Fruit fly (Drosophila melanogaster): Measurements from ENCODE around the gene CG9717.

The CG9717 gene

DNA sequence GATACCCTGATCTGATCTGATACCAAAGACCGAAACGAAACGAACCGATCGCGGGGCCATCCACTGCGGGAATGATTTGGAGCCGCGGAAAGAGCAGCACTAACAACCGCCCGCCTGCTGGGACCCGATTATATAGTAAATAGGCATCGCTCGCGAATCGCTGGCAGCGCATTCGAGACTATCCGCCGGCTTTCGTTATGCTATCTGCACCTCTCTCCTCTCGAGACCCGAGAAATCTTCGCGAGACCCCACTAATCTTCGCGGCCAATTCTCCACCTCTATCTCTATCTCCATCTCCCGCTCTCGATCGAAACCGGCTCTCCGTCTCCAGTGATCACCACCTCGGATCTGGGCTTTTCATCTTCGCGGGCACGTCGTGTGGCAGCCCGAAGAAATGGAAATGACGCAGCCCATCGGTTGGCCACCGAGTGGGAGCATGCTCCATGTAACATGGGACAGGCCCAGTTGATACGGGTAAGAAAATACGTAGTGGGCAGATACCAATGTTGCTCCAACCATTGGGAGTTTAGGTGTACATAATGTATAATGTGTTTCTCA is at the start of gene CG9717:
TSS of gene CG9717 (minus strand) at position 107 of the 558 bp plus-strand sequence.
- no peak for TF ChIP-seq dsf (GFP tag; optimal IDR thresholded peaks at IDR 0.05; ENCODE audit: borderline replicate concordance)
- TF ChIP-seq CG32264 (GFP tag; optimal IDR thresholded peaks at IDR 0.05), result no peak
- TF ChIP-seq brk (GFP tag; optimal IDR thresholded peaks at IDR 0.05), result no peak
- no peak for TF ChIP-seq h (GFP tag; optimal IDR thresholded peaks at IDR 0.05)
- TF ChIP-seq CrebA (GFP tag; optimal IDR thresholded peaks at IDR 0.05; ENCODE audit: borderline replicate concordance), result no peak
- TF ChIP-seq Hr83 (GFP tag; optimal IDR thresholded peaks at IDR 0.05; ENCODE audit: poor library complexity, severe bottlenecking), result no peak
- no peak for TF ChIP-seq Jra (GFP tag; optimal IDR thresholded peaks at IDR 0.05)
- no peak for TF ChIP-seq jim (GFP tag; optimal IDR thresholded peaks at IDR 0.05)
- no peak for TF ChIP-seq br (GFP tag; optimal IDR thresholded peaks at IDR 0.05)
- TF ChIP-seq HLH106 (tag; optimal IDR thresholded peaks at IDR 0.05), result no peak
- TF ChIP-seq fru (GFP tag; optimal IDR thresholded peaks at IDR 0.05), result no peak
- no peak for TF ChIP-seq psq (GFP tag; optimal IDR thresholded peaks at IDR 0.05)
- TF ChIP-seq Abd-B (GFP tag; optimal IDR thresholded peaks at IDR 0.05), result no peak
- no peak for TF ChIP-seq CG9705 (GFP tag; optimal IDR thresholded peaks at IDR 0.05)

DNA sequence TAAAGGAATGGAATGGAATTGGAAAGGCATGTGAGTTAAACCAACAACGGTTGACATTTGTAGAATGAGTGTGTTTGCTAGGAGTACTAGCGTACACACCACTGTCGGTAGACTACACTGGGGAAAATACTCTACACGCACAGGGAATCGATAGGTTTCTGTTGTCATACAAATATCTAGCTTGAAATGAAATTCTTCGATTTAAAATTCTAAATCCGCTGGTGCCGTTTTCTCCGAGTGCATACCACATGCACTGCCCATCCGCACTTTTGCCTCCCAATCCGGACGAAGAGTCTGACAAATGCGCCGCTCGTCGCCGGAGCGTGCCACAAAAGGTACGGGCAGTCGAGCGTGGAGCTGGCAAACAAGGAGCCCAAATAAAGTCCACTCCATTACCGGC is 41.8 kb upstream of the CG9717 start, which contains the start of gene CG2267:
TSS of gene CG2267 (minus strand) at position 101 of the 400 bp plus-strand sequence.
- TF ChIP-seq usp (GFP tag; optimal IDR thresholded peaks at IDR 0.05) (no peak), dl (GFP tag; optimal IDR thresholded peaks at IDR 0.05; ENCODE audit: insufficient read depth in 1 of 2, partially characterized antibody in 2 of 2) (no peak), Sp1 (GFP tag; optimal IDR thresholded peaks at IDR 0.05) (no peak), h (GFP tag; optimal IDR thresholded peaks at IDR 0.05) (no peak), sage (GFP tag; optimal IDR thresholded peaks at IDR 0.05) (no peak), CG9705 (GFP tag; optimal IDR thresholded peaks at IDR 0.05) (no peak), OdsH (GFP tag; optimal IDR thresholded peaks at IDR 0.05) (no peak), brk (GFP tag; optimal IDR thresholded peaks at IDR 0.05) (no peak), CrebA (GFP tag; optimal IDR thresholded peaks at IDR 0.05; ENCODE audit: borderline replicate concordance) (no peak), Vsx2 (GFP tag; optimal IDR thresholded peaks at IDR 0.05; ENCODE audit: partially characterized antibody) (no peak), dmrt93B (GFP tag; optimal IDR thresholded peaks at IDR 0.05) (no peak), jim (GFP tag; optimal IDR thresholded peaks at IDR 0.05) (no peak), br (GFP tag; optimal IDR thresholded peaks at IDR 0.05) (no peak), pan (optimal IDR thresholded peaks at IDR 0.05) (no peak), foxo (GFP tag; optimal IDR thresholded peaks at IDR 0.05) (no peak)

DNA sequence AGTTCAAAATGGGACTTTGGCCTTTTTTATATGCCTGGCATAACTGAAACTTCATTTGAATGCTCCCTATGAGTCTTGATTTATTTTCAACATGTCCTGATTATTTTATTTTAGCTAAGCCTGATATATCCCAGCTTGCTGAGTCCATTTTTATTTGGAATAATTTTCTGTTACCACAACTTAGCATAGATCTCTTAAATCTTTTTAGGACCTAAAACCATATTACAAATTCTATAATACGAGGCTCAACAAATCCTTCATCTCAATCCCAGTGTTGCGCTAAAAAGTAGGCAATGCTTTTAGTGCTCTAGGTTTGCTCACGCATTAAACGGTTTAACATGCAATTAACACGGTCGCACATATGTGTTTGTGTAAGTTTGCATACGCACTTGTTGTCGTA is 34.7 kb upstream of the CG9717 start, which contains the start of gene CG44954:
TSS of gene CG44954 (minus strand) at position 101 of the 400 bp plus-strand sequence.
- no peak for TF ChIP-seq h (GFP tag; optimal IDR thresholded peaks at IDR 0.05)
- no peak for TF ChIP-seq dsf (GFP tag; optimal IDR thresholded peaks at IDR 0.05; ENCODE audit: borderline replicate concordance)
- no peak for TF ChIP-seq psq (GFP tag; optimal IDR thresholded peaks at IDR 0.05)

DNA sequence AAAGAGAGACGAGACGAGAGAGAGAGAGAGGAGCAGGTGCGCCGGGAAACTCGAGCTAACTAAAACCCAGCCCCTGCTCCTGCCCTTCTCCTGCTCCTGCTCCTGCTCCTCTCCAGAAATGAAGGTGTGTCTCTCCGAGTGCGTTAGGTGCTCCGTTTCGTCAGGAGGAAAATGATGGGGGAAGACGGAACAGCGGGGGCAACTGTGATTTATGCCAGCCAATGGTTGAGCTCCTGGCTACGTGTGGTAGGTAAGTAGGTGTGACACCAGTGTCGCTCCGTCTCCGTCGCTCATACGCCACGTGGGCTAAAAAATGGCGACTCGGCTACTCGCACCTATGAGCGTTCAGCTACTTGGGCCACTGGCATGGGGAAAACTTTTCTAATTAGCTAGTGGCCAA is 30.4 kb upstream of the CG9717 start:
- TF ChIP-seq ey (GFP tag; optimal IDR thresholded peaks at IDR 0.05) (no peak), tai (GFP tag; optimal IDR thresholded peaks at IDR 0.05) (no peak), fru (GFP tag; optimal IDR thresholded peaks at IDR 0.05) (no peak), rgr (GFP tag; optimal IDR thresholded peaks at IDR 0.05) (no peak), Vsx2 (GFP tag; optimal IDR thresholded peaks at IDR 0.05; ENCODE audit: partially characterized antibody) (no peak), Sp1 (GFP tag; optimal IDR thresholded peaks at IDR 0.05) (no peak), Myc (optimal IDR thresholded peaks at IDR 0.05) (no peak), woc (GFP tag; optimal IDR thresholded peaks at IDR 0.05) (no peak), CrebA (GFP tag; optimal IDR thresholded peaks at IDR 0.05; ENCODE audit: borderline replicate concordance) (no peak)

DNA sequence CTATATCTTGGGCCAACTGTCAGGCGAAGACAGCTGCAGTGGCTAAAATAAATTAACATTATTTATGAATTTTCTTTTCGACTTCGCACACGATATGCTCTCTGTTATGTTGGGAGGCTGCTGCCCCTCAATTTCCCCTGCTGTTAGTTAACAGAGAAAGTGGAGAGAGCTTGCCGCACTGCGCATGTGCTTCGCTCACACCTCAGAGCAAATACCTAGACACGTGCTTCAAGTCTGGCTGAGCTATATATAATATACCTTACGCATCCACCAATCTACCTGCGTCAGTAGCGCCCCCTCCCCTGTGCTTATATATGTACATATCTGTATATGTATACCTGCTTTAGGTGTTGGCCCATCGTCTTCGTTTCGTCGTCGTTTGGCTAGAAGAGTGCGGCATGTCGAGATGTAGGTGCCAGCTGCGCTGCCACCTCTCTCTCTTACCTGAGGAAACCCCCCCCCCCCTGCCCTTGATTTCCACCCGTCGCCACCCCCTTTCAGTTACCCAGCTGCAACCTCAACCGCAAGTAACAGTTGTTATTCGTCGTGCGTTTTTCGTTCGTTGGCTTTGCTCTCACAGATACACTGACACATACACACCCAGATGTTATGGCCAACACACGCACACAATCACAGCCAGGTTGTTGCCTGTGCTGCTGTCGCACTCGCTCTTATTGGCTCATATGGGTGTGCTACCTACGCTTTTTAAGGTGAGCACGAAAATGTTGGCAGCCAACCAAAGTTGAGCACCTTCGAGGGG is 29.2 kb upstream of the CG9717 start:
- TF ChIP-seq GATAd (GFP tag; optimal IDR thresholded peaks at IDR 0.05), result no peak
- no peak for TF ChIP-seq psq (GFP tag; optimal IDR thresholded peaks at IDR 0.05)
- no peak for TF ChIP-seq usp (GFP tag; optimal IDR thresholded peaks at IDR 0.05)
- no peak for TF ChIP-seq jim (GFP tag; optimal IDR thresholded peaks at IDR 0.05)
- TF ChIP-seq woc (GFP tag; optimal IDR thresholded peaks at IDR 0.05), result no peak
- TF ChIP-seq sage (GFP tag; optimal IDR thresholded peaks at IDR 0.05), result no peak
- TF ChIP-seq dl (GFP tag; optimal IDR thresholded peaks at IDR 0.05; ENCODE audit: insufficient read depth in 1 of 2, partially characterized antibody in 2 of 2), result no peak
- no peak for TF ChIP-seq brk (GFP tag; optimal IDR thresholded peaks at IDR 0.05)
- no peak for TF ChIP-seq foxo (GFP tag; optimal IDR thresholded peaks at IDR 0.05)
- no peak for TF ChIP-seq dmrt93B (GFP tag; optimal IDR thresholded peaks at IDR 0.05)
- no peak for TF ChIP-seq pan (optimal IDR thresholded peaks at IDR 0.05)
- no peak for TF ChIP-seq tai (GFP tag; optimal IDR thresholded peaks at IDR 0.05)
- TF ChIP-seq CrebA (GFP tag; optimal IDR thresholded peaks at IDR 0.05; ENCODE audit: borderline replicate concordance), result no peak
- no peak for TF ChIP-seq fru (GFP tag; optimal IDR thresholded peaks at IDR 0.05)
- TF ChIP-seq Myc (optimal IDR thresholded peaks at IDR 0.05), result no peak
- no peak for TF ChIP-seq CG32264 (GFP tag; optimal IDR thresholded peaks at IDR 0.05)
- no peak for TF ChIP-seq Hr78 (GFP tag; optimal IDR thresholded peaks at IDR 0.05)
- no peak for TF ChIP-seq lola (GFP tag; optimal IDR thresholded peaks at IDR 0.05)
- TF ChIP-seq br (GFP tag; optimal IDR thresholded peaks at IDR 0.05), result no peak

All from whole organism, wandering third instar larva.